Fruit fly (Drosophila melanogaster) whole organism, wandering third instar larva: Measurements from ENCODE around the gene CG11425.

Experiments used
- CG32264 ChIP-seq: fragments of 200-800 bp; sonication (Bioruptor generic); optimal IDR thresholded peaks from 2 replicates; lab custom pipeline; 2016; ENCODE audit warnings: missing biosample characterization, missing genetic modification characterization
- CG9705 ChIP-seq: fragments of 200-800 bp; sonication (Bioruptor generic); optimal IDR thresholded peaks from 2 replicates; lab custom pipeline; 2018; ENCODE audit warnings: missing biosample characterization, mild to moderate bottlenecking, missing genetic modification characterization
- CrebA ChIP-seq: fragments of 200-800 bp; sonication (Bioruptor generic); optimal IDR thresholded peaks from 2 replicates; lab custom pipeline; 2016; ENCODE audit warnings: missing biosample characterization, mild to moderate bottlenecking, missing genetic modification characterization, borderline replicate concordance
- Dfd ChIP-seq: fragments of >200 bp; optimal IDR thresholded peaks from 2 replicates; lab custom pipeline; 2017; ENCODE audit warnings: missing biosample characterization, missing genetic modification characterization
- Dif ChIP-seq: fragments of 200-275, 200-300 bp; sonication (Bioruptor generic); optimal IDR thresholded peaks from 2 replicates; lab custom pipeline; 2018; ENCODE audit warnings: missing biosample characterization, missing genetic modification characterization; ENCODE audit not compliant: partially characterized antibody
- GATAd ChIP-seq: sonication (Bioruptor generic); optimal IDR thresholded peaks from 2 replicates; lab custom pipeline; 2016; ENCODE audit warnings: missing biosample characterization, missing genetic modification characterization
- HLH106 ChIP-seq: fragments of 200-800 bp; optimal IDR thresholded peaks from 3 replicates; lab custom pipeline; 2019; ENCODE audit warnings: missing biosample characterization, mild to moderate bottlenecking, missing genetic modification characterization, moderate library complexity
- Hnf4 ChIP-seq: fragments of 200-800 bp; sonication (Bioruptor generic); optimal IDR thresholded peaks from 2 replicates; lab custom pipeline; 2016; ENCODE audit warnings: missing biosample characterization, mild to moderate bottlenecking, missing genetic modification characterization
- Hr78 ChIP-seq: fragments of >200 bp; optimal IDR thresholded peaks from 2 replicates; lab custom pipeline; 2017; ENCODE audit warnings: missing biosample characterization, missing genetic modification characterization
- Hr83 ChIP-seq: fragments of 200-300 bp; sonication (Bioruptor generic); optimal IDR thresholded peaks from 2 replicates; lab custom pipeline; 2016; ENCODE audit warnings: missing biosample characterization, mild to moderate bottlenecking, missing genetic modification characterization, moderate library complexity; ENCODE audit not compliant: poor library complexity, severe bottlenecking
- Myc ChIP-seq: fragments of >200 bp; optimal IDR thresholded peaks from 2 replicates; lab custom pipeline; 2017
- N ChIP-seq: fragments of >200 bp; optimal IDR thresholded peaks from 2 replicates; lab custom pipeline; 2018; ENCODE audit warnings: missing biosample characterization, missing external identifiers, missing genetic modification characterization
- OdsH ChIP-seq: fragments of 200-800 bp; sonication (Bioruptor generic); optimal IDR thresholded peaks from 2 replicates; lab custom pipeline; 2016; ENCODE audit warnings: missing biosample characterization, mild to moderate bottlenecking, missing genetic modification characterization
- Rel ChIP-seq, 2 experiments: fragments of 200-800 bp; sonication (Bioruptor generic) in 1 of 2; optimal IDR thresholded peaks; 2 replicates in 1 of 2; 3 replicates in 1 of 2; lab custom pipeline; 2016 to 2019; ENCODE audit warnings: mild to moderate bottlenecking in 2 of 2, missing biosample characterization in 2 of 2, missing genetic modification characterization in 2 of 2, moderate library complexity in 1 of 2
- Sp1 ChIP-seq: fragments of 200-800 bp; sonication (Bioruptor generic); optimal IDR thresholded peaks from 3 replicates; lab custom pipeline; 2019; ENCODE audit warnings: missing biosample characterization, mild to moderate bottlenecking, missing genetic modification characterization, moderate library complexity
- Vsx2 ChIP-seq: fragments of 200-300, 225-300 bp; sonication (Bioruptor generic); optimal IDR thresholded peaks from 2 replicates; lab custom pipeline; 2018; ENCODE audit warnings: missing biosample characterization, missing genetic modification characterization; ENCODE audit not compliant: partially characterized antibody
- brk ChIP-seq: fragments of 200-800 bp; sonication (Bioruptor generic); optimal IDR thresholded peaks from 2 replicates; lab custom pipeline; 2016; ENCODE audit warnings: missing biosample characterization, mild to moderate bottlenecking, missing genetic modification characterization
- dmrt93B ChIP-seq: fragments of 200-800 bp; sonication (Bioruptor generic); optimal IDR thresholded peaks from 2 replicates; lab custom pipeline; 2018; ENCODE audit warnings: missing biosample characterization, mild to moderate bottlenecking, missing genetic modification characterization
- ey ChIP-seq: fragments of 200-800 bp; sonication (Bioruptor generic); optimal IDR thresholded peaks from 2 replicates; lab custom pipeline; 2016; ENCODE audit warnings: missing biosample characterization, missing genetic modification characterization
- foxo ChIP-seq, 2 experiments: fragments of 200-800 bp; sonication (Bioruptor generic); optimal IDR thresholded peaks; 2 replicates in 1 of 2; 3 replicates in 1 of 2; lab custom pipeline; 2016 to 2017; ENCODE audit warnings: missing biosample characterization in 2 of 2, missing genetic modification characterization in 2 of 2
- fru ChIP-seq: fragments of 200-800 bp; sonication (Bioruptor generic); optimal IDR thresholded peaks from 3 replicates; lab custom pipeline; 2016; ENCODE audit warnings: missing biosample characterization, mild to moderate bottlenecking, missing genetic modification characterization
- h ChIP-seq: fragments of 200-800 bp; sonication (Bioruptor generic); optimal IDR thresholded peaks from 3 replicates; lab custom pipeline; 2016; ENCODE audit warnings: missing biosample characterization, mild to moderate bottlenecking, missing genetic modification characterization
- jim ChIP-seq: fragments of 175-275, 200-325 bp; sonication (Bioruptor generic); optimal IDR thresholded peaks from 2 replicates; lab custom pipeline; 2016; ENCODE audit warnings: missing biosample characterization, mild to moderate bottlenecking, missing genetic modification characterization
- lola ChIP-seq: fragments of >200 bp; optimal IDR thresholded peaks from 2 replicates; lab custom pipeline; 2017; ENCODE audit warnings: missing biosample characterization, missing genetic modification characterization
- pan ChIP-seq: fragments of >200 bp; optimal IDR thresholded peaks from 2 replicates; lab custom pipeline; 2017
- rgr ChIP-seq: fragments of 200-800 bp; sonication (Bioruptor generic); optimal IDR thresholded peaks from 3 replicates; lab custom pipeline; 2016; ENCODE audit warnings: missing biosample characterization, mild to moderate bottlenecking, missing genetic modification characterization
- sage ChIP-seq: fragments of 200-800 bp; sonication (Bioruptor generic); optimal IDR thresholded peaks from 2 replicates; lab custom pipeline; 2016; ENCODE audit warnings: missing biosample characterization, mild to moderate bottlenecking, missing genetic modification characterization
- sv ChIP-seq: fragments of 200-800 bp; sonication (Bioruptor generic); optimal IDR thresholded peaks from 3 replicates; lab custom pipeline; 2016; ENCODE audit warnings: missing biosample characterization, missing genetic modification characterization
- tai ChIP-seq: sonication (Bioruptor generic); optimal IDR thresholded peaks from 2 replicates; lab custom pipeline; 2016; ENCODE audit warnings: missing biosample characterization, missing genetic modification characterization
- usp ChIP-seq: fragments of >200 bp; optimal IDR thresholded peaks from 2 replicates; lab custom pipeline; 2017; ENCODE audit warnings: missing biosample characterization, missing genetic modification characterization
- woc ChIP-seq: sonication (Bioruptor generic); optimal IDR thresholded peaks from 2 replicates; lab custom pipeline; 2016; ENCODE audit warnings: missing biosample characterization, mild to moderate bottlenecking, missing genetic modification characterization

The CG11425 gene

dm6 chr3L:22474081-22474845 is at the start of gene CG11425:
Gene CG11425 (plus strand): TSS chr3L:22474795.
- TF ChIP-seq CG9705 (GFP tag; lab: Kevin White, UChicago) (no peak), Hnf4 (GFP tag; lab: Kevin White, UChicago) (no peak)

- TF ChIP-seq CG32264 (GFP tag; lab: Kevin White, UChicago) (no peak), brk (GFP tag; lab: Kevin White, UChicago) (no peak), fru (GFP tag; lab: Kevin White, UChicago) (no peak), ey (GFP tag; lab: Kevin White, UChicago) (no peak), sage (GFP tag; lab: Kevin White, UChicago) (no peak), CG9705 (GFP tag; lab: Kevin White, UChicago) (no peak)
Observed at dm6 chr3L:22437111-22437510, 37.5 kb upstream of the CG11425 start.

dm6 chr3L:22454368-22454767 is 20.2 kb upstream of the CG11425 start, which contains the start of gene CG11449:
Gene CG11449 (plus strand): TSS chr3L:22454373.
- TF ChIP-seq HLH106 (tag; lab: Kevin White, UChicago) (no peak), lola (no peak), Myc (lab: Kevin White, UChicago) (no peak), Dfd (GFP tag; lab: Kevin White, UChicago) (no peak), sv (GFP tag; lab: Kevin White, UChicago) (no peak), ey (GFP tag; lab: Kevin White, UChicago) (no peak)

- no peak for TF ChIP-seq OdsH (GFP tag; lab: Kevin White, UChicago)
- TF ChIP-seq h: no peak
- TF ChIP-seq Hr78 (GFP tag; lab: Kevin White, UChicago): peak; percentile 31
- no peak for TF ChIP-seq woc (GFP tag; lab: Kevin White, UChicago)
- no peak for TF ChIP-seq usp
- peak; percentile 95 for TF ChIP-seq Myc (lab: Kevin White, UChicago)
- no peak for TF ChIP-seq Sp1
- TF ChIP-seq GATAd (GFP tag; lab: Kevin White, UChicago): no peak
- TF ChIP-seq rgr (GFP tag; lab: Kevin White, UChicago): no peak
- peak; percentile 38 for TF ChIP-seq lola
- TF ChIP-seq N (GFP tag; lab: Kevin White, UChicago): peak; percentile 90
- TF ChIP-seq Vsx2 (GFP tag; lab: Kevin White, UChicago): no peak
- TF ChIP-seq Rel (GFP tag; optimal IDR thresholded peaks at IDR 0.05; lab: Kevin White, UChicago): no peak
- no peak for TF ChIP-seq Rel (tag; optimal IDR thresholded peaks at IDR 0.05; lab: Kevin White, UChicago)
- no peak for TF ChIP-seq fru (GFP tag; lab: Kevin White, UChicago)
- no peak for TF ChIP-seq sage (GFP tag; lab: Kevin White, UChicago)
- TF ChIP-seq Dif (GFP tag; lab: Kevin White, UChicago): no peak
- TF ChIP-seq pan (lab: Kevin White, UChicago): no peak
- TF ChIP-seq Hnf4 (GFP tag; lab: Kevin White, UChicago): no peak
Observed at dm6 chr3L:22455953-22456488, 18.6 kb upstream of the CG11425 start.

- TF ChIP-seq sv (GFP tag; lab: Kevin White, UChicago): no peak
- no peak for TF ChIP-seq foxo (GFP tag; optimal IDR thresholded peaks at IDR 0.05; lab: Kevin White, UChicago)
- TF ChIP-seq CrebA (GFP tag; lab: Kevin White, UChicago): no peak
- no peak for TF ChIP-seq woc (GFP tag; lab: Kevin White, UChicago)
- TF ChIP-seq CG32264 (GFP tag; lab: Kevin White, UChicago): no peak
- no peak for TF ChIP-seq dmrt93B (GFP tag; lab: Kevin White, UChicago)
- TF ChIP-seq Hnf4 (GFP tag; lab: Kevin White, UChicago): no peak
- TF ChIP-seq tai (GFP tag; lab: Kevin White, UChicago): no peak
- no peak for TF ChIP-seq N (GFP tag; lab: Kevin White, UChicago)
- TF ChIP-seq Hr83 (GFP tag; lab: Kevin White, UChicago): no peak
- TF ChIP-seq ey (GFP tag; lab: Kevin White, UChicago): no peak
- TF ChIP-seq sage (GFP tag; lab: Kevin White, UChicago): no peak
- TF ChIP-seq usp: no peak
- no peak for TF ChIP-seq jim
Observed at dm6 chr3L:22458271-22458670, 16.3 kb upstream of the CG11425 start.
